Fruit fly (Drosophila melanogaster): ENCODE results near the gene CG15385.

CG15385 gene

DNA sequence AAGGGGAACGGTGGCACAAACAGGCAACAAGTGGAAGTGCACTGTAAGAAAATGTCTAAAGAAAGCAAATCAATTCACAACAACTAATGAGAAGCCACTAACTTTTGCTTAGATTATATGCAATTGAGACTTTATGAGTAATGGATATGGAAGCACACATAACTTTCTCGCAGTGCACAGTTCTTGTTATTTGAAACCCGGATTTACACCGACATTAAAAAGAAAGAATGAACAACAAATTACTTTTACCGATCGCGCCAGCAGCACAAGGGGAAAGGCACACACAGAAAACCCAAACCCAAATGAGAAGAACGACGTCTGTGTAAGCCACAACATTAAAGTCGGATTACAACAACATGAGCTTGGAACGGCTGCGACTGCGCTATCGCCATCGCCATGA lies 23.3 kb downstream of the CG15385 start (continued):
- TF ChIP-seq HLH3B (GFP tag; IDR thresholded peaks at IDR 0.05) (peak; percentile 51; the same call in 1 of the 2 replicates), CG8359 (GFP tag; optimal IDR thresholded peaks at IDR 0.05; ENCODE audit: borderline replicate concordance) (peak; percentile 60), grn (GFP tag; optimal IDR thresholded peaks at IDR 0.05) (no peak), kni (GFP tag; optimal IDR thresholded peaks at IDR 0.05) (peak; percentile 68), CG7963 (GFP tag; IDR thresholded peaks at IDR 0.05; ENCODE audit: partially characterized antibody) (no peak), E2f1 (GFP tag; IDR thresholded peaks at IDR 0.05) (peak; percentile 46; the same call in 1 of the 2 replicates), Hand (GFP tag; optimal IDR thresholded peaks at IDR 0.05) (no peak), fd3F (GFP tag; optimal IDR thresholded peaks at IDR 0.05) (no peak), Antp (GFP tag; optimal IDR thresholded peaks at IDR 0.05) (peak; percentile 65), CG30403 (GFP tag; optimal IDR thresholded peaks at IDR 0.05) (peak; percentile 60), cato (GFP tag; optimal IDR thresholded peaks at IDR 0.05; ENCODE audit: borderline replicate concordance) (peak; percentile 24), CG17186 (GFP tag; optimal IDR thresholded peaks at IDR 0.05) (peak; percentile 13), CG8089 (GFP tag; optimal IDR thresholded peaks at IDR 0.05) (peak; percentile 75), CG18476 (GFP tag; optimal IDR thresholded peaks at IDR 0.05) (peak; percentile 40), CG5180 (GFP tag; optimal IDR thresholded peaks at IDR 0.05) (peak; percentile 11), CG18262 (tag; optimal IDR thresholded peaks at IDR 0.05) (peak; percentile 90), Fer2 (tag; optimal IDR thresholded peaks at IDR 0.05) (no peak), crp (GFP tag; optimal IDR thresholded peaks at IDR 0.05) (no peak), Bgb (GFP tag; IDR thresholded peaks at IDR 0.05; ENCODE audit: partially characterized antibody) (no peak), CG31441 (GFP tag; IDR thresholded peaks at IDR 0.05) (peak; percentile 67), Bdp1 (GFP tag; optimal IDR thresholded peaks at IDR 0.05) (peak; percentile 49), CG3726 (GFP tag; IDR thresholded peaks at IDR 0.05) (peak; percentile 73; the same call in 2 of the 3 replicates), Atf6 (GFP tag; IDR thresholded peaks at IDR 0.05) (no peak), Myb (GFP tag; optimal IDR thresholded peaks at IDR 0.05) (no peak), CG12659 (GFP tag; optimal IDR thresholded peaks at IDR 0.05) (peak; percentile 6), nmo (GFP tag; optimal IDR thresholded peaks at IDR 0.05) (peak; percentile 80), Neu2 (GFP tag; optimal IDR thresholded peaks at IDR 0.05; ENCODE audit: borderline replicate concordance) (no peak), ems (GFP tag; optimal IDR thresholded peaks at IDR 0.05) (peak; percentile 13), Ssrp (tag; optimal IDR thresholded peaks at IDR 0.05) (peak; percentile 77), Rx (GFP tag; IDR thresholded peaks at IDR 0.05) (peak; percentile 39; the same call in 1 of the 2 replicates), psq (GFP tag; optimal IDR thresholded peaks at IDR 0.05) (no peak), HLH54F (GFP tag; optimal IDR thresholded peaks at IDR 0.05) (no peak), CG15514 (GFP tag; optimal IDR thresholded peaks at IDR 0.05) (no peak), CrebB (tag; optimal IDR thresholded peaks at IDR 0.05) (no peak), hbn (GFP tag; IDR thresholded peaks at IDR 0.05; ENCODE audit: partially characterized antibody) (no peak), zen (tag; optimal IDR thresholded peaks at IDR 0.05) (peak; percentile 51), CG3163 (GFP tag; optimal IDR thresholded peaks at IDR 0.05) (peak; percentile 4), CG4424 (GFP tag; optimal IDR thresholded peaks at IDR 0.05) (peak; percentile 79), CG4282 (GFP tag; optimal IDR thresholded peaks at IDR 0.05) (peak; percentile 31), Dip3 (GFP tag; optimal IDR thresholded peaks at IDR 0.05) (no peak), stwl (tag; optimal IDR thresholded peaks at IDR 0.05) (peak; percentile 32), repo (GFP tag; optimal IDR thresholded peaks at IDR 0.05) (peak; percentile 55), CG2120 (GFP tag; optimal IDR thresholded peaks at IDR 0.05) (no peak), CG11696 (GFP tag; IDR thresholded peaks at IDR 0.05) (0 out of 2 replicates have a peak, but pooled peaks have one; percentile 28), Doc2 (GFP tag; IDR thresholded peaks at IDR 0.05) (no peak), ken (GFP tag; IDR thresholded peaks at IDR 0.05) (0 out of 3 replicates have a peak, but pooled peaks have one; percentile 17), CG10209 (GFP tag; optimal IDR thresholded peaks at IDR 0.05) (peak; percentile 67), CG2889 (GFP tag; IDR thresholded peaks at IDR 0.05) (no peak), fu2 (GFP tag; optimal IDR thresholded peaks at IDR 0.05) (no peak), CG4707 (GFP tag; optimal IDR thresholded peaks at IDR 0.05) (peak; percentile 42)
